Worm (Caenorhabditis elegans) whole organism, L1 larva: ENCODE results near the gene Y43F8B.9.

Experiments
- C04F5.9 ChIP-seq: sonication (generic microtip); optimal IDR thresholded peaks from 2 replicates; lab custom pipeline; 2016; ENCODE audit warnings: missing genetic modification characterization, missing compliant biosample characterization
- Y116A8C.19 ChIP-seq: sonication (generic microtip); optimal IDR thresholded peaks from 2 replicates; lab custom pipeline; 2016; ENCODE audit warnings: missing compliant biosample characterization, missing genetic modification characterization, borderline replicate concordance
- aha-1 ChIP-seq: fragments of 150-350 bp; optimal IDR thresholded peaks from 2 replicates; lab custom pipeline; 2014; ENCODE audit warnings: missing biosample characterization, missing genetic modification characterization
- alr-1 ChIP-seq: fragments of 200-800 bp; sonication (Bioruptor generic); optimal IDR thresholded peaks from 2 replicates; lab custom pipeline; 2018; ENCODE audit warnings: borderline replicate concordance, mild to moderate bottlenecking, missing genetic modification characterization, missing compliant biosample characterization
- blmp-1 ChIP-seq: fragments of 150-350 bp; optimal IDR thresholded peaks from 2 replicates; lab custom pipeline; 2014; ENCODE audit warnings: missing biosample characterization, missing genetic modification characterization
- ceh-8 ChIP-seq: fragments of 200-800 bp; sonication (Bioruptor generic); optimal IDR thresholded peaks from 2 replicates; lab custom pipeline; 2018; ENCODE audit warnings: mild to moderate bottlenecking, missing genetic modification characterization, moderate library complexity, missing compliant biosample characterization
- ceh-90 ChIP-seq: sonication (generic microtip); optimal IDR thresholded peaks from 2 replicates; lab custom pipeline; 2016; ENCODE audit warnings: missing genetic modification characterization, missing compliant biosample characterization
- efl-1 ChIP-seq, 4 experiments: fragments of 150-350 bp; optimal IDR thresholded peaks in 3 of 4; peaks in 1 of 4; 1 replicate in 1 of 4; 2 replicates in 3 of 4; lab custom pipeline; 2014; ENCODE audit warnings: missing biosample characterization in 2 of 4, missing genetic modification characterization in 2 of 4, missing genetic modification reagents in 2 of 4
- efl-3 ChIP-seq: fragments of 200-800 bp; sonication (Bioruptor generic); optimal IDR thresholded peaks from 2 replicates; lab custom pipeline; 2018; ENCODE audit warnings: mild to moderate bottlenecking, missing genetic modification characterization, missing compliant biosample characterization
- elt-2 ChIP-seq: sonication (generic microtip); optimal IDR thresholded peaks from 2 replicates; lab custom pipeline; 2016; ENCODE audit warnings: missing genetic modification characterization, mild to moderate bottlenecking, inconsistent platforms, missing compliant biosample characterization, missing genetic modification reagents
- grh-1 ChIP-seq: fragments of 200-800 bp; sonication (Bioruptor generic); IDR thresholded peaks from 2 replicates; pipeline ENCODE4 v1.3.6; 2022; ENCODE audit warnings: missing genetic modification reagents, missing genetic modification characterization, missing compliant biosample characterization
- hpl-2 ChIP-seq: fragments of 150-350 bp; optimal IDR thresholded peaks from 2 replicates; lab custom pipeline; 2014; ENCODE audit warnings: missing biosample characterization, missing genetic modification reagents, missing genetic modification characterization
- isw-1 ChIP-seq: fragments of 200-800 bp; sonication (Bioruptor generic); IDR thresholded peaks from 2 replicates; pipeline ENCODE4 v1.3.6; 2022; ENCODE audit warnings: missing genetic modification characterization, missing compliant biosample characterization
- lin-13 ChIP-seq: fragments of 150-350 bp; optimal IDR thresholded peaks from 2 replicates; lab custom pipeline; 2014; ENCODE audit warnings: missing biosample characterization, missing genetic modification reagents, missing genetic modification characterization
- lin-14 ChIP-seq: fragments of 200-800 bp; sonication (Bioruptor generic); optimal IDR thresholded peaks from 2 replicates; lab custom pipeline; 2018; ENCODE audit warnings: mild to moderate bottlenecking, missing genetic modification characterization, moderate library complexity, missing compliant biosample characterization
- lin-35 ChIP-seq, 2 experiments: fragments of 150-350 bp; optimal IDR thresholded peaks; 2 replicates each; lab custom pipeline; 2014; ENCODE audit warnings: missing biosample characterization in 2 of 2, missing genetic modification characterization in 2 of 2, missing genetic modification reagents in 2 of 2
- lin-39 ChIP-seq: fragments of 150-350 bp; optimal IDR thresholded peaks from 2 replicates; lab custom pipeline; 2014; ENCODE audit warnings: missing biosample characterization, missing genetic modification reagents, missing genetic modification characterization
- lir-3 ChIP-seq: sonication (generic microtip); optimal IDR thresholded peaks from 2 replicates; lab custom pipeline; 2016; ENCODE audit warnings: mild to moderate bottlenecking, missing genetic modification characterization, moderate library complexity, missing compliant biosample characterization; ENCODE audit not compliant: poor library complexity
- nhr-11 ChIP-seq: fragments of 150-350 bp; optimal IDR thresholded peaks from 2 replicates; lab custom pipeline; 2014; ENCODE audit warnings: missing biosample characterization, missing genetic modification characterization
- nhr-237 ChIP-seq: fragments of 150-350 bp; optimal IDR thresholded peaks from 2 replicates; lab custom pipeline; 2014; ENCODE audit warnings: missing biosample characterization, missing genetic modification characterization
- nhr-28 ChIP-seq: fragments of 150-350 bp; optimal IDR thresholded peaks from 2 replicates; lab custom pipeline; 2014; ENCODE audit warnings: missing biosample characterization, missing genetic modification characterization
- nhr-76 ChIP-seq: sonication (generic microtip); optimal IDR thresholded peaks from 2 replicates; lab custom pipeline; 2017; ENCODE audit warnings: missing biosample characterization, missing genetic modification characterization
- nhr-84 ChIP-seq: sonication (generic microtip); optimal IDR thresholded peaks from 2 replicates; lab custom pipeline; 2017; ENCODE audit warnings: missing biosample characterization, missing genetic modification characterization
- nhr-90 ChIP-seq: sonication (generic microtip); optimal IDR thresholded peaks from 2 replicates; lab custom pipeline; 2016; ENCODE audit warnings: mild to moderate bottlenecking, missing genetic modification characterization, missing compliant biosample characterization; ENCODE audit not compliant: poor library complexity
- pax-3 ChIP-seq: fragments of 200-800 bp; sonication (Bioruptor generic); optimal IDR thresholded peaks from 2 replicates; lab custom pipeline; 2018; ENCODE audit warnings: mild to moderate bottlenecking, missing genetic modification characterization, moderate library complexity, missing compliant biosample characterization
- snu-23 ChIP-seq: sonication (generic microtip); optimal IDR thresholded peaks from 2 replicates; lab custom pipeline; 2016; ENCODE audit warnings: missing genetic modification characterization, missing compliant biosample characterization
- sox-4 ChIP-seq: sonication (generic microtip); optimal IDR thresholded peaks from 2 replicates; lab custom pipeline; 2016; ENCODE audit warnings: missing genetic modification characterization, missing compliant biosample characterization
- sup-37 ChIP-seq: fragments of 200-800 bp; sonication (Bioruptor generic); optimal IDR thresholded peaks from 2 replicates; lab custom pipeline; 2018; ENCODE audit warnings: mild to moderate bottlenecking, missing genetic modification characterization, missing compliant biosample characterization
- swsn-7 ChIP-seq: sonication (generic microtip); optimal IDR thresholded peaks from 2 replicates; lab custom pipeline; 2016; ENCODE audit warnings: missing genetic modification characterization, missing compliant biosample characterization
- tlp-1 ChIP-seq: fragments of 150-350 bp; optimal IDR thresholded peaks from 2 replicates; lab custom pipeline; 2014; ENCODE audit warnings: missing biosample characterization, missing genetic modification characterization
- unc-130 ChIP-seq: fragments of 150-350 bp; optimal IDR thresholded peaks from 2 replicates; lab custom pipeline; 2017; ENCODE audit warnings: missing biosample characterization, missing genetic modification characterization, inconsistent platforms
- unc-62 ChIP-seq: fragments of 150-350 bp; optimal IDR thresholded peaks from 2 replicates; lab custom pipeline; 2014; ENCODE audit warnings: missing biosample characterization, missing genetic modification reagents, missing genetic modification characterization
- vab-15 ChIP-seq: sonication (generic microtip); optimal IDR thresholded peaks from 2 replicates; lab custom pipeline; 2017; ENCODE audit warnings: missing genotype, mild to moderate bottlenecking, missing genetic modification characterization, missing compliant biosample characterization
- xbp-1 ChIP-seq: sonication (generic microtip); optimal IDR thresholded peaks from 2 replicates; lab custom pipeline; 2016; ENCODE audit warnings: missing genetic modification characterization, missing compliant biosample characterization
- ztf-11 ChIP-seq, 2 experiments: sonication (generic microtip); optimal IDR thresholded peaks; 2 replicates each; lab custom pipeline; 2016 to 2017; ENCODE audit warnings: missing genetic modification characterization in 2 of 2, missing biosample characterization in 1 of 2, missing compliant biosample characterization in 1 of 2
- ztf-4 ChIP-seq: fragments of 150-350 bp; optimal IDR thresholded peaks from 2 replicates; lab custom pipeline; 2014; ENCODE audit warnings: missing biosample characterization, missing genetic modification characterization

The Y43F8B.9 gene

ce11 chrV:19445442-19445841 is 32.5 kb upstream of the Y43F8B.9 start, which contains the start of gene M04C3.1:
TSS of gene M04C3.1 (minus strand) at chrV:19445605.
- TF ChIP-seq efl-1 (optimal IDR thresholded peaks at IDR 0.05; lab: Kevin White, UChicago) = no peak
- no peak for TF ChIP-seq efl-1 (GFP tag; optimal IDR thresholded peaks at IDR 0.05 in 1 of 2; lab: Kevin White, UChicago)
- TF ChIP-seq ceh-90 (tag; lab: Kevin White, UChicago) = no peak
- TF ChIP-seq lin-14 = no peak
- no peak for TF ChIP-seq ztf-11 (tag; optimal IDR thresholded peaks at IDR 0.05; lab: Kevin White, UChicago)
- TF ChIP-seq elt-2 (tag; lab: Kevin White, UChicago) = peak; percentile 7
- TF ChIP-seq lin-35 (GFP tag; optimal IDR thresholded peaks at IDR 0.05; lab: Kevin White, UChicago) = no peak
- TF ChIP-seq nhr-28 (tag; lab: Kevin White, UChicago) = no peak
- TF ChIP-seq C04F5.9 (tag; lab: Kevin White, UChicago) = no peak
- TF ChIP-seq, all 84 proteins: peak for 1

DNA sequence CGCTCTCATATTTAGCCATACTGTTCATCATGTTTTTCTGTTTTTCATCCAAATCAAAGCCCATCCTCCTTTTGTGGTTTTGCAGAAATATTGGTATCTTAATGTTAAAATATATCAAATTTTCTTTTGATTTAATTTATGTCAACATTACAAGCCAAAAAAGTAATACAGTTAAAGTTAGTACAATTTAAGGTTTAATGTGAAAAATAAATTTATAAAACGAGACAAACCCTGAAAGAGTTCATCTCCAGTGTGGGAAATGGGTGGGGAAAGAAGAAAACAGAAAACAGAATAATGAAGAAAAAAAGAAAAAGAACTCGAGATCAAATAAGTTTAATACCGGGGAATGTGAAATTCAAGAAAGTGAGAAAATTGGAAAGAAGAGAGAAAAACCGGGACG is 29.1 kb upstream of the Y43F8B.9 start, which contains the start of gene M04C3.2:
M04C3.2 (minus strand) TSS at position 101 of the 400 bp plus-strand sequence.
- TF ChIP-seq unc-130 (tag; lab: Kevin White, UChicago) (no peak), grh-1 (no peak), efl-3 (GFP tag; lab: Kevin White, UChicago) (no peak), aha-1 (tag; lab: Kevin White, UChicago) (no peak), vab-15 (tag; lab: Kevin White, UChicago) (no peak), snu-23 (no peak), lin-13 (no peak), lin-39 (tag; lab: Kevin White, UChicago) (no peak), nhr-90 (tag; lab: Kevin White, UChicago) (no peak), alr-1 (tag; lab: Kevin White, UChicago) (no peak), hpl-2 (no peak), tlp-1 (tag; lab: Kevin White, UChicago) (no peak), unc-62 (GFP tag; lab: Kevin White, UChicago) (no peak), nhr-76 (tag; lab: Kevin White, UChicago) (no peak), swsn-7 (tag; lab: Kevin White, UChicago) (no peak), sox-4 (tag; lab: Kevin White, UChicago) (no peak)

ce11 chrV:19449544-19449943 is 28.4 kb upstream of the Y43F8B.9 start, which contains the start of gene M04C3.5:
TSS of gene M04C3.5 (plus strand) at chrV:19449733.
- no peak for TF ChIP-seq Y116A8C.19
- TF ChIP-seq sox-4 (tag; lab: Kevin White, UChicago) = no peak
- TF ChIP-seq ceh-8 (GFP tag; lab: Kevin White, UChicago) = no peak
- TF ChIP-seq nhr-11 (tag; lab: Kevin White, UChicago) = no peak
- no peak for TF ChIP-seq nhr-84
- no peak for TF ChIP-seq pax-3 (tag; lab: Kevin White, UChicago)
- no peak for TF ChIP-seq ceh-90 (tag; lab: Kevin White, UChicago)
- TF ChIP-seq nhr-237 (tag; lab: Kevin White, UChicago) = no peak
- TF ChIP-seq, all 84 proteins: peak for 0

ce11 chrV:19455650-19456049 is 22.3 kb upstream of the Y43F8B.9 start, which contains the start of the genes Y43F8B.13 and Y43F8B.14:
TSS of gene Y43F8B.13 (plus strand) at chrV:19455950.
TSS of gene Y43F8B.14 (minus strand) at chrV:19455971.
- TF ChIP-seq ceh-90 (tag; lab: Kevin White, UChicago) (no peak), blmp-1 (tag; lab: Kevin White, UChicago) (no peak), lir-3 (tag; lab: Kevin White, UChicago) (no peak), isw-1 (no peak), sup-37 (GFP tag; lab: Kevin White, UChicago) (no peak), ztf-4 (tag; lab: Kevin White, UChicago) (no peak), xbp-1 (no peak)
